Worm (Caenorhabditis elegans) whole organism, late embryonic: ENCODE measurements around the gene srsx-25.

Experiments
- C08G9.2 ChIP-seq: sonication (generic microtip); optimal IDR thresholded peaks from 2 replicates; lab custom pipeline; 2016; ENCODE audit warnings: mild to moderate bottlenecking, missing genetic modification characterization, moderate library complexity, missing compliant biosample characterization
- C38D4.7 ChIP-seq: fragments of 200-800 bp; sonication (Bioruptor generic); optimal IDR thresholded peaks from 2 replicates; lab custom pipeline; 2018; ENCODE audit warnings: mild to moderate bottlenecking, missing genetic modification characterization, moderate library complexity, missing compliant biosample characterization
- K02D7.2 ChIP-seq: sonication (generic microtip); optimal IDR thresholded peaks from 2 replicates; lab custom pipeline; 2017; ENCODE audit warnings: mild to moderate bottlenecking, missing genetic modification characterization, missing compliant biosample characterization
- K09A11.1 ChIP-seq: sonication (generic microtip); optimal IDR thresholded peaks from 2 replicates; lab custom pipeline; 2017; ENCODE audit warnings: antibody characterized with exemption, mild to moderate bottlenecking, missing genetic modification characterization, missing compliant biosample characterization; ENCODE audit not compliant: insufficient read depth
- ahr-1 ChIP-seq: sonication (generic microtip); optimal IDR thresholded peaks from 2 replicates; lab custom pipeline; 2016; ENCODE audit warnings: missing genetic modification characterization, missing compliant biosample characterization
- ama-1 ChIP-seq: fragments of 150-350 bp; optimal IDR thresholded peaks from 2 replicates; lab custom pipeline; 2014
- ceh-14 ChIP-seq: sonication (generic microtip); optimal IDR thresholded peaks from 2 replicates; lab custom pipeline; 2016; ENCODE audit warnings: missing genotype, missing genetic modification characterization, missing compliant biosample characterization
- ceh-18 ChIP-seq: sonication (generic microtip); optimal IDR thresholded peaks from 2 replicates; lab custom pipeline; 2016; ENCODE audit warnings: missing genetic modification characterization, missing compliant biosample characterization
- ceh-19 ChIP-seq: fragments of 200-800 bp; sonication (Bioruptor generic); optimal IDR thresholded peaks from 2 replicates; lab custom pipeline; 2018; ENCODE audit warnings: mild to moderate bottlenecking, missing genetic modification characterization, missing compliant biosample characterization
- ceh-2 ChIP-seq: sonication (generic microtip); optimal IDR thresholded peaks from 2 replicates; lab custom pipeline; 2016; ENCODE audit warnings: missing genotype, missing genetic modification characterization, missing compliant biosample characterization
- ceh-31 ChIP-seq: sonication (generic microtip); optimal IDR thresholded peaks from 2 replicates; lab custom pipeline; 2016; ENCODE audit warnings: missing genetic modification characterization, missing compliant biosample characterization
- ceh-34 ChIP-seq: sonication (generic microtip); optimal IDR thresholded peaks from 2 replicates; lab custom pipeline; 2016; ENCODE audit warnings: mild to moderate bottlenecking, missing genetic modification characterization, missing compliant biosample characterization
- ceh-45 ChIP-seq: fragments of 200-800 bp; sonication (Bioruptor generic); IDR thresholded peaks from 2 replicates; pipeline ENCODE4 v1.3.6; 2022; ENCODE audit warnings: missing genetic modification reagents, missing genetic modification characterization, missing compliant biosample characterization
- ceh-48 ChIP-seq: sonication (generic microtip); optimal IDR thresholded peaks from 2 replicates; lab custom pipeline; 2016; ENCODE audit warnings: missing genetic modification characterization, inconsistent platforms, missing compliant biosample characterization
- ceh-6 ChIP-seq: fragments of 200-800 bp; sonication (Bioruptor generic); optimal IDR thresholded peaks from 2 replicates; lab custom pipeline; 2018; ENCODE audit warnings: mild to moderate bottlenecking, missing genetic modification characterization, missing compliant biosample characterization
- che-1 ChIP-seq: sonication (generic microtip); optimal IDR thresholded peaks from 2 replicates; lab custom pipeline; 2016; ENCODE audit warnings: mild to moderate bottlenecking, missing genetic modification characterization, missing compliant biosample characterization
- dmd-4 ChIP-seq: sonication (generic microtip); optimal IDR thresholded peaks from 2 replicates; lab custom pipeline; 2016; ENCODE audit warnings: borderline replicate concordance, missing genetic modification characterization, missing compliant biosample characterization
- dve-1 ChIP-seq: sonication (generic microtip); optimal IDR thresholded peaks from 2 replicates; lab custom pipeline; 2017; ENCODE audit warnings: antibody characterized with exemption, mild to moderate bottlenecking, missing genetic modification characterization, missing compliant biosample characterization
- elt-2 ChIP-seq: sonication (generic microtip); optimal IDR thresholded peaks from 2 replicates; lab custom pipeline; 2016; ENCODE audit warnings: missing genetic modification reagents, missing genetic modification characterization, missing compliant biosample characterization
- elt-4 ChIP-seq: sonication (generic microtip); optimal IDR thresholded peaks from 2 replicates; lab custom pipeline; 2016; ENCODE audit warnings: missing genetic modification characterization, missing compliant biosample characterization
- fax-1 ChIP-seq: sonication (generic microtip); optimal IDR thresholded peaks from 2 replicates; lab custom pipeline; 2016; ENCODE audit warnings: missing genotype, missing genetic modification characterization, missing compliant biosample characterization
- fkh-6 ChIP-seq: sonication (generic microtip); optimal IDR thresholded peaks from 2 replicates; lab custom pipeline; 2016; ENCODE audit warnings: missing genetic modification characterization, missing compliant biosample characterization
- gmeb-2 ChIP-seq: sonication (generic microtip); optimal IDR thresholded peaks from 2 replicates; lab custom pipeline; 2016; ENCODE audit warnings: missing genetic modification characterization, inconsistent platforms, missing compliant biosample characterization
- hlh-13 ChIP-seq: fragments of 200-800 bp; sonication (Bioruptor generic); optimal IDR thresholded peaks from 2 replicates; lab custom pipeline; 2018; ENCODE audit warnings: mild to moderate bottlenecking, missing genetic modification characterization, missing compliant biosample characterization
- hlh-15 ChIP-seq: sonication (generic microtip); optimal IDR thresholded peaks from 2 replicates; lab custom pipeline; 2016; ENCODE audit warnings: missing genetic modification characterization, missing compliant biosample characterization
- hlh-30 ChIP-seq: sonication (generic microtip); optimal IDR thresholded peaks from 2 replicates; lab custom pipeline; 2017; ENCODE audit warnings: antibody characterized with exemption, missing genetic modification characterization, missing compliant biosample characterization; ENCODE audit not compliant: insufficient read depth
- hlh-6 ChIP-seq: sonication (generic microtip); optimal IDR thresholded peaks from 2 replicates; lab custom pipeline; 2016; ENCODE audit warnings: missing genotype, missing genetic modification characterization, missing compliant biosample characterization
- lim-6 ChIP-seq: sonication (generic microtip); optimal IDR thresholded peaks from 2 replicates; lab custom pipeline; 2016; ENCODE audit warnings: missing genetic modification characterization, missing compliant biosample characterization
- lin-11 ChIP-seq: fragments of 200-800 bp; sonication (Bioruptor generic); optimal IDR thresholded peaks from 2 replicates; lab custom pipeline; 2018; ENCODE audit warnings: mild to moderate bottlenecking, missing genetic modification characterization, missing compliant biosample characterization
- madf-2 ChIP-seq: sonication (generic microtip); optimal IDR thresholded peaks from 2 replicates; lab custom pipeline; 2017; ENCODE audit warnings: missing genetic modification characterization, missing compliant biosample characterization
- nfya-1 ChIP-seq: sonication (generic microtip); optimal IDR thresholded peaks from 2 replicates; lab custom pipeline; 2017; ENCODE audit warnings: missing genetic modification characterization, mild to moderate bottlenecking, missing compliant biosample characterization, antibody characterized with exemption, moderate library complexity
- nhr-11 ChIP-seq: fragments of 150-350 bp; optimal IDR thresholded peaks from 2 replicates; lab custom pipeline; 2014; ENCODE audit warnings: missing biosample characterization, missing genetic modification characterization
- nhr-232 ChIP-seq: sonication (generic microtip); optimal IDR thresholded peaks from 2 replicates; lab custom pipeline; 2016; ENCODE audit warnings: missing genetic modification characterization, missing compliant biosample characterization
- odd-2 ChIP-seq: sonication (generic microtip); optimal IDR thresholded peaks from 2 replicates; lab custom pipeline; 2017; ENCODE audit warnings: antibody characterized with exemption, mild to moderate bottlenecking, missing genetic modification characterization, missing compliant biosample characterization
- pag-3 ChIP-seq: sonication (generic microtip); optimal IDR thresholded peaks from 2 replicates; lab custom pipeline; 2016; ENCODE audit warnings: missing compliant biosample characterization, missing genetic modification characterization, borderline replicate concordance
- pat-9 ChIP-seq: fragments of 200-800 bp; sonication (Bioruptor generic); optimal IDR thresholded peaks from 2 replicates; lab custom pipeline; 2018; ENCODE audit warnings: mild to moderate bottlenecking, missing genetic modification characterization, moderate library complexity, missing compliant biosample characterization
- pha-2 ChIP-seq: sonication (generic microtip); optimal IDR thresholded peaks from 2 replicates; lab custom pipeline; 2017; ENCODE audit warnings: mild to moderate bottlenecking, missing genetic modification characterization, missing compliant biosample characterization
- rnt-1 ChIP-seq: sonication (generic microtip); optimal IDR thresholded peaks from 2 replicates; lab custom pipeline; 2016; ENCODE audit warnings: missing genetic modification characterization, missing compliant biosample characterization
- sdc-2 ChIP-seq: sonication (generic microtip); optimal IDR thresholded peaks from 2 replicates; lab custom pipeline; 2016; ENCODE audit warnings: missing genotype, missing genetic modification characterization, missing compliant biosample characterization
- sox-2 ChIP-seq: fragments of 200-800 bp; sonication (Bioruptor generic); IDR thresholded peaks from 2 replicates; pipeline ENCODE4 v1.3.6; 2022; ENCODE audit warnings: missing genetic modification reagents, missing genetic modification characterization, missing compliant biosample characterization
- sox-4 ChIP-seq: sonication (generic microtip); optimal IDR thresholded peaks from 2 replicates; lab custom pipeline; 2017; ENCODE audit warnings: mild to moderate bottlenecking, missing genetic modification characterization, inconsistent platforms, missing compliant biosample characterization
- syd-9 ChIP-seq: sonication (generic microtip); optimal IDR thresholded peaks from 2 replicates; lab custom pipeline; 2016; ENCODE audit warnings: mild to moderate bottlenecking, missing genetic modification characterization, moderate library complexity, missing compliant biosample characterization
- tbx-2 ChIP-seq: sonication (generic microtip); optimal IDR thresholded peaks from 2 replicates; lab custom pipeline; 2016; ENCODE audit warnings: missing genetic modification characterization, missing compliant biosample characterization
- tbx-7 ChIP-seq: sonication (generic microtip); optimal IDR thresholded peaks from 2 replicates; lab custom pipeline; 2016; ENCODE audit warnings: missing genotype, missing genetic modification characterization, missing compliant biosample characterization
- unc-42 ChIP-seq: sonication (generic microtip); optimal IDR thresholded peaks from 2 replicates; lab custom pipeline; 2016; ENCODE audit warnings: missing genotype, missing genetic modification characterization, missing compliant biosample characterization
- unc-55 ChIP-seq: sonication (generic microtip); optimal IDR thresholded peaks from 2 replicates; lab custom pipeline; 2017; ENCODE audit warnings: missing biosample characterization, missing genetic modification reagents, missing genetic modification characterization
- unc-86 ChIP-seq: sonication (generic microtip); optimal IDR thresholded peaks from 2 replicates; lab custom pipeline; 2016; ENCODE audit warnings: missing genetic modification characterization, missing compliant biosample characterization
- ztf-16 ChIP-seq: sonication (generic microtip); optimal IDR thresholded peaks from 2 replicates; lab custom pipeline; 2017; ENCODE audit warnings: missing genetic modification characterization, missing compliant biosample characterization

Gene srsx-25

DNA sequence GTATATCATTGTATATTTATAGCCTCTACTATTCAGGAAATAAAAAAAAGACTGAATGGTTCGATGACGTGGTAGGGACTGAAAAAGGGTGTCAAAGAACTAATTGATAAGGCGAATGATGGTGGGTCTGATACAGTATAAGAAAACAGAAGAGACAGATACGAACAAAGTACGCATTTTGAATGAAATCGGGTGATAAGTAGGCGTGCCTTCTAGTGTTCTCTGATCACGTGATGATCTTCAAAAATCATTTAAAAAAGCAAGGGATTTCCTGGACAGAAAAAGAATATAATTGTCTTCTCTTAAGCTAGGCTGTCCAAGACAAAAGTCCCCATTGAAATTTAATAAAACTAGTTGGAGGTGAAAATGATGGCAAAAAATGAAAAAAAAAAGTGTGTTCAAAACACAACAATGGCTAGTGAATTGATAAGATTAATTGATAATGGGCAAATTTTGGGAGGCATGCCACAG lies 28.3 kb downstream of the srsx-25 start:
- TF ChIP-seq ceh-2 (tag; lab: Kevin White, UChicago), result no peak
- no peak for TF ChIP-seq unc-42 (tag; lab: Kevin White, UChicago)
- TF ChIP-seq hlh-13, result no peak
- peak; percentile 22 for TF ChIP-seq dve-1 (tag; lab: Kevin White, UChicago)
- no peak for TF ChIP-seq lim-6 (tag; lab: Kevin White, UChicago)
- no peak for TF ChIP-seq odd-2
- TF ChIP-seq hlh-30 (tag; lab: Kevin White, UChicago), result peak; percentile 3
- peak; percentile 58 for TF ChIP-seq elt-2 (tag; lab: Kevin White, UChicago)
- TF ChIP-seq C38D4.7 (GFP tag; lab: Kevin White, UChicago), result no peak
- no peak for TF ChIP-seq elt-4 (tag; lab: Kevin White, UChicago)

DNA sequence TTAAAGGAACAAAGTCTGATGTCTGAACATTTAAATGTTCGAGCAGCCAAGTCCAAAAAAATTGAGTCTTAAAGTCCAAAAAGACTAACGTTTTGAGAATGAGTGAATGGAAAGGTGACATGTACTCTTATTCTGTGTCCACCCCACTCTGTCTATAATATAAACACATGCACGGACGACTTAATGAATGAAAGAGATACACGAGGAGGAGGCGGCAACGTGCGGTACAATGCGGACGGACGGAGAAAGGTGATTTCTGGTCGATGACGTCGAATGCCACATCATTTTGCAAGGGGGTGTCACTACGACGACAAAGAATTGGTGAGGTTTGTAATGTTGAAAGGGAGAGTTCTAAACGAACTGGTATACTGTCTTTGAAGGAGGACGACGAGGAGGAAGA lies 29.7 kb downstream of the srsx-25 start:
- TF ChIP-seq ceh-31 (tag; lab: Kevin White, UChicago), result no peak
- peak; percentile 17 for TF ChIP-seq unc-55 (GFP tag; lab: Kevin White, UChicago)
- TF ChIP-seq, all 69 proteins: peak for 1

DNA sequence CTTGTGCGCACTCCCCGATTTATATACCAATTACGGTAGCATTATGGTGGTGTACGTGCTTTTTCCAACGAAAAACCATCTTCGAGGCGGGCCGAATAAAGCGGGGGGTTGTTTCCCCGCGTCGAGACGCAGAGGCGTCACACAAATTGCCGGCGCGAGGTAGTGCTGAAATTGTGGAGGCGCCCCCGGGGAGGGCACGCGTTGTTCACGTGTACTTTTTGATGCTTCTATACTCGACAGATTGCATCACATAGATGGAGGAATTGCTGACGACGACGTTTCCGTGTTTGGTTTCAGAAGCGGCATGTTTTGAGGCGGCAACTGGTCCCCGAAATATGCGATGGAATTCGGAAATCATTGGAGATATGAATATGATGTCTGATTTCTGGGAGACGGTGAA lies 30.3 kb downstream of the srsx-25 start:
- TF ChIP-seq che-1 (tag; lab: Kevin White, UChicago), result no peak
- no peak for TF ChIP-seq C08G9.2 (tag; lab: Kevin White, UChicago)
- TF ChIP-seq pag-3 (tag; lab: Kevin White, UChicago), result no peak
- no peak for TF ChIP-seq hlh-13
- TF ChIP-seq hlh-6 (tag; lab: Kevin White, UChicago), result no peak
- TF ChIP-seq elt-2 (tag; lab: Kevin White, UChicago), result no peak
- no peak for TF ChIP-seq ahr-1 (tag; lab: Kevin White, UChicago)
- no peak for TF ChIP-seq sox-4 (tag; lab: Kevin White, UChicago)
- no peak for TF ChIP-seq pha-2 (tag; lab: Kevin White, UChicago)
- peak; percentile 37 for TF ChIP-seq hlh-30 (tag; lab: Kevin White, UChicago)
- TF ChIP-seq nfya-1 (tag; lab: Kevin White, UChicago), result peak; percentile 45
- TF ChIP-seq ceh-48, result no peak
- TF ChIP-seq K02D7.2 (tag; lab: Kevin White, UChicago), result no peak
- TF ChIP-seq ztf-16 (tag; lab: Kevin White, UChicago), result peak; percentile 5
- TF ChIP-seq nhr-232 (tag; lab: Kevin White, UChicago), result no peak
- TF ChIP-seq dmd-4 (tag; lab: Kevin White, UChicago), result no peak
- peak; percentile 54 for TF ChIP-seq ceh-31 (tag; lab: Kevin White, UChicago)
- no peak for TF ChIP-seq fkh-6 (tag; lab: Kevin White, UChicago)
- peak; percentile 17 for TF ChIP-seq fax-1 (tag; lab: Kevin White, UChicago)
- TF ChIP-seq ceh-34 (tag; lab: Kevin White, UChicago), result no peak
- TF ChIP-seq sox-2 (GFP tag; lab: Robert Waterston, UW), result no peak
- TF ChIP-seq sdc-2, result no peak
- no peak for TF ChIP-seq pat-9 (tag; lab: Kevin White, UChicago)
- no peak for TF ChIP-seq gmeb-2 (tag; lab: Kevin White, UChicago)
- no peak for TF ChIP-seq unc-86 (tag; lab: Kevin White, UChicago)
- TF ChIP-seq unc-42 (tag; lab: Kevin White, UChicago), result peak; percentile 67
- TF ChIP-seq tbx-2 (tag; lab: Kevin White, UChicago), result no peak
- no peak for TF ChIP-seq ceh-14 (tag; lab: Kevin White, UChicago)
- TF ChIP-seq hlh-15 (tag; lab: Kevin White, UChicago), result no peak
- TF ChIP-seq ceh-18 (tag; lab: Kevin White, UChicago), result peak; percentile 82
- no peak for TF ChIP-seq odd-2
- peak; percentile 58 for TF ChIP-seq unc-55 (GFP tag; lab: Kevin White, UChicago)
- TF ChIP-seq ceh-19 (GFP tag; lab: Kevin White, UChicago), result no peak
- no peak for TF ChIP-seq ama-1 (lab: Kevin White, UChicago)
- no peak for TF ChIP-seq elt-4 (tag; lab: Kevin White, UChicago)
- no peak for TF ChIP-seq nhr-11 (tag; lab: Kevin White, UChicago)
- TF ChIP-seq ceh-45 (GFP tag; lab: Robert Waterston, UW), result no peak
- TF ChIP-seq rnt-1 (tag; lab: Kevin White, UChicago), result peak; percentile 16
- no peak for TF ChIP-seq K09A11.1 (tag; lab: Kevin White, UChicago)
- TF ChIP-seq ceh-6 (GFP tag; lab: Kevin White, UChicago), result no peak
- TF ChIP-seq madf-2 (tag; lab: Kevin White, UChicago), result no peak
- TF ChIP-seq syd-9, result no peak
- TF ChIP-seq tbx-7 (tag; lab: Kevin White, UChicago), result no peak
- no peak for TF ChIP-seq lin-11 (tag; lab: Kevin White, UChicago)
